Worm (Caenorhabditis elegans) whole organism, L1 larva: ENCODE results near the gene F07C3.16.
A peak's percentile ranks its signal among the peaks of the same experiment; 100 is the strongest.

Source experiments
- C04F5.9 ChIP-seq: sonication (generic microtip); optimal IDR thresholded peaks from 2 replicates; lab custom pipeline; 2016; ENCODE audit warnings: missing genetic modification characterization, missing compliant biosample characterization
- C34B4.2 ChIP-seq: sonication (generic microtip); optimal IDR thresholded peaks from 2 replicates; lab custom pipeline; 2017; ENCODE audit warnings: mild to moderate bottlenecking, missing genetic modification characterization, missing compliant biosample characterization
- Y116A8C.19 ChIP-seq: sonication (generic microtip); optimal IDR thresholded peaks from 2 replicates; lab custom pipeline; 2016; ENCODE audit warnings: missing compliant biosample characterization, missing genetic modification characterization, borderline replicate concordance
- aly-2 ChIP-seq: fragments of 150-350 bp; optimal IDR thresholded peaks from 2 replicates; lab custom pipeline; 2014; ENCODE audit warnings: missing biosample characterization, missing genetic modification characterization
- blmp-1 ChIP-seq: fragments of 150-350 bp; optimal IDR thresholded peaks from 2 replicates; lab custom pipeline; 2014; ENCODE audit warnings: missing biosample characterization, missing genetic modification characterization
- ceh-8 ChIP-seq: fragments of 200-800 bp; sonication (Bioruptor generic); optimal IDR thresholded peaks from 2 replicates; lab custom pipeline; 2018; ENCODE audit warnings: mild to moderate bottlenecking, missing genetic modification characterization, moderate library complexity, missing compliant biosample characterization
- ceh-82 ChIP-seq, 3 experiments: fragments of 150-350 bp in 1 of 3; sonication (generic microtip) in 2 of 3; optimal IDR thresholded peaks; 2 replicates each; lab custom pipeline; 2014 to 2017; ENCODE audit warnings: missing biosample characterization in 3 of 3, missing genetic modification characterization in 3 of 3
- ceh-90 ChIP-seq: sonication (generic microtip); optimal IDR thresholded peaks from 2 replicates; lab custom pipeline; 2016; ENCODE audit warnings: missing genetic modification characterization, missing compliant biosample characterization
- dpl-1 ChIP-seq, 3 experiments: fragments of 150-350 bp in 2 of 3; sonication (generic microtip) in 1 of 3; optimal IDR thresholded peaks; 2 replicates each; lab custom pipeline; 2014 to 2017; ENCODE audit warnings: missing biosample characterization in 3 of 3, missing genetic modification characterization in 3 of 3, missing genetic modification reagents in 3 of 3
- dsc-1 ChIP-seq: sonication (generic microtip); optimal IDR thresholded peaks from 2 replicates; lab custom pipeline; 2016; ENCODE audit warnings: mild to moderate bottlenecking, missing genetic modification characterization, missing compliant biosample characterization
- efl-1 ChIP-seq, 4 experiments: fragments of 150-350 bp; optimal IDR thresholded peaks in 3 of 4; peaks in 1 of 4; 1 replicate in 1 of 4; 2 replicates in 3 of 4; lab custom pipeline; 2014; ENCODE audit warnings: missing biosample characterization in 2 of 4, missing genetic modification characterization in 2 of 4, missing genetic modification reagents in 2 of 4
- efl-3 ChIP-seq: fragments of 200-800 bp; sonication (Bioruptor generic); optimal IDR thresholded peaks from 2 replicates; lab custom pipeline; 2018; ENCODE audit warnings: mild to moderate bottlenecking, missing genetic modification characterization, missing compliant biosample characterization
- egl-13 ChIP-seq: sonication (generic microtip); optimal IDR thresholded peaks from 2 replicates; lab custom pipeline; 2016; ENCODE audit warnings: missing genotype, missing genetic modification reagents, missing genetic modification characterization, missing compliant biosample characterization
- egl-27 ChIP-seq, 2 experiments: fragments of 150-350 bp in 1 of 2; sonication (generic microtip); optimal IDR thresholded peaks; 3 replicates each; lab custom pipeline; 2017 to 2018; ENCODE audit warnings: missing biosample characterization in 2 of 2, missing genetic modification characterization in 2 of 2, missing genetic modification reagents in 2 of 2
- elt-3 ChIP-seq, 6 experiments: fragments of 150-350 bp in 1 of 6; sonication (generic microtip); optimal IDR thresholded peaks; 2 replicates each; lab custom pipeline; 2017 to 2018; ENCODE audit warnings: missing biosample characterization in 6 of 6, missing genetic modification characterization in 6 of 6, inconsistent platforms in 1 of 6
- fkh-10 ChIP-seq: sonication (generic microtip); optimal IDR thresholded peaks from 2 replicates; lab custom pipeline; 2017; ENCODE audit warnings: missing biosample characterization, missing genetic modification reagents, missing genetic modification characterization
- fkh-4 ChIP-seq: sonication (generic microtip); optimal IDR thresholded peaks from 2 replicates; lab custom pipeline; 2016; ENCODE audit warnings: missing compliant biosample characterization, missing genetic modification characterization, borderline replicate concordance
- fkh-8 ChIP-seq: sonication (generic microtip); optimal IDR thresholded peaks from 2 replicates; lab custom pipeline; 2016; ENCODE audit warnings: mild to moderate bottlenecking, missing genetic modification characterization, missing compliant biosample characterization
- fos-1 ChIP-seq: fragments of 150-350 bp; optimal IDR thresholded peaks from 2 replicates; lab custom pipeline; 2014; ENCODE audit warnings: missing biosample characterization, missing genetic modification characterization
- grh-1 ChIP-seq: fragments of 200-800 bp; sonication (Bioruptor generic); IDR thresholded peaks from 2 replicates; pipeline ENCODE4 v1.3.6; 2022; ENCODE audit warnings: missing genetic modification reagents, missing genetic modification characterization, missing compliant biosample characterization
- hlh-4 ChIP-seq: sonication (generic microtip); optimal IDR thresholded peaks from 2 replicates; lab custom pipeline; 2016; ENCODE audit warnings: mild to moderate bottlenecking, missing genetic modification characterization, missing compliant biosample characterization
- irx-1 ChIP-seq: sonication (generic microtip); optimal IDR thresholded peaks from 2 replicates; lab custom pipeline; 2016; ENCODE audit warnings: missing genetic modification characterization, missing compliant biosample characterization
- isw-1 ChIP-seq: fragments of 200-800 bp; sonication (Bioruptor generic); IDR thresholded peaks from 2 replicates; pipeline ENCODE4 v1.3.6; 2022; ENCODE audit warnings: missing genetic modification characterization, missing compliant biosample characterization
- lin-13 ChIP-seq: fragments of 150-350 bp; optimal IDR thresholded peaks from 2 replicates; lab custom pipeline; 2014; ENCODE audit warnings: missing biosample characterization, missing genetic modification reagents, missing genetic modification characterization
- lin-15B ChIP-seq: fragments of 150-350 bp; sonication (generic microtip); optimal IDR thresholded peaks from 3 replicates; lab custom pipeline; 2014; ENCODE audit warnings: missing biosample characterization, missing genetic modification characterization
- lin-35 ChIP-seq, 2 experiments: fragments of 150-350 bp; optimal IDR thresholded peaks; 2 replicates each; lab custom pipeline; 2014; ENCODE audit warnings: missing biosample characterization in 2 of 2, missing genetic modification characterization in 2 of 2, missing genetic modification reagents in 2 of 2
- lir-3 ChIP-seq: sonication (generic microtip); optimal IDR thresholded peaks from 2 replicates; lab custom pipeline; 2016; ENCODE audit warnings: mild to moderate bottlenecking, missing genetic modification characterization, moderate library complexity, missing compliant biosample characterization; ENCODE audit not compliant: poor library complexity
- lsy-2 ChIP-seq, 2 experiments: fragments of 150-350 bp; optimal IDR thresholded peaks; 2 replicates each; lab custom pipeline; 2014; ENCODE audit warnings: missing biosample characterization in 2 of 2, missing genetic modification characterization in 2 of 2
- mab-9 ChIP-seq: fragments of 200-800 bp; sonication (Bioruptor generic); IDR thresholded peaks from 2 replicates; pipeline ENCODE4 v1.3.6; 2022; ENCODE audit warnings: missing genetic modification reagents, missing genetic modification characterization, missing compliant biosample characterization
- mef-2 ChIP-seq: fragments of 150-350 bp; optimal IDR thresholded peaks from 2 replicates; lab custom pipeline; 2014; ENCODE audit warnings: missing biosample characterization, missing genetic modification characterization
- mep-1 ChIP-seq: fragments of 150-350 bp; optimal IDR thresholded peaks from 2 replicates; lab custom pipeline; 2014; ENCODE audit warnings: missing biosample characterization, missing genetic modification characterization
- nhr-19 ChIP-seq: fragments of 200-800 bp; sonication (Bioruptor generic); conservative IDR thresholded peaks from 2 replicates; pipeline ENCODE4 v1.3.6; 2022; ENCODE audit warnings: missing genetic modification characterization, missing compliant biosample characterization
- nhr-20 ChIP-seq: sonication (generic microtip); optimal IDR thresholded peaks from 2 replicates; lab custom pipeline; 2016; ENCODE audit warnings: mild to moderate bottlenecking, missing genetic modification characterization, missing compliant biosample characterization
- nhr-237 ChIP-seq: fragments of 150-350 bp; optimal IDR thresholded peaks from 2 replicates; lab custom pipeline; 2014; ENCODE audit warnings: missing biosample characterization, missing genetic modification characterization
- nhr-47 ChIP-seq: sonication (generic microtip); optimal IDR thresholded peaks from 2 replicates; lab custom pipeline; 2016; ENCODE audit warnings: mild to moderate bottlenecking, missing genetic modification characterization, moderate library complexity, missing compliant biosample characterization
- nhr-71 ChIP-seq: sonication (generic microtip); optimal IDR thresholded peaks from 2 replicates; lab custom pipeline; 2016; ENCODE audit warnings: mild to moderate bottlenecking, missing genetic modification characterization, moderate library complexity, missing compliant biosample characterization
- nhr-77 ChIP-seq: fragments of 150-350 bp; optimal IDR thresholded peaks from 2 replicates; lab custom pipeline; 2014; ENCODE audit warnings: missing biosample characterization, missing genetic modification characterization
- nhr-84 ChIP-seq: sonication (generic microtip); optimal IDR thresholded peaks from 2 replicates; lab custom pipeline; 2017; ENCODE audit warnings: missing biosample characterization, missing genetic modification characterization
- nhr-85 ChIP-seq: sonication (generic microtip); peaks from one replicate; lab custom pipeline; 2016; ENCODE audit warnings: missing genetic modification characterization, inconsistent platforms, missing compliant biosample characterization
- nhr-90 ChIP-seq: sonication (generic microtip); optimal IDR thresholded peaks from 2 replicates; lab custom pipeline; 2016; ENCODE audit warnings: mild to moderate bottlenecking, missing genetic modification characterization, missing compliant biosample characterization; ENCODE audit not compliant: poor library complexity
- pag-3 ChIP-seq: sonication (generic microtip); optimal IDR thresholded peaks from 2 replicates; lab custom pipeline; 2017; ENCODE audit warnings: missing genetic modification characterization, mild to moderate bottlenecking, missing compliant biosample characterization, antibody characterized with exemption, borderline replicate concordance; ENCODE audit not compliant: insufficient read depth
- skn-1 ChIP-seq: fragments of 150-350 bp; optimal IDR thresholded peaks from 2 replicates; lab custom pipeline; 2014; ENCODE audit warnings: missing biosample characterization, missing genetic modification characterization
- sox-4 ChIP-seq: sonication (generic microtip); optimal IDR thresholded peaks from 2 replicates; lab custom pipeline; 2016; ENCODE audit warnings: missing genetic modification characterization, missing compliant biosample characterization
- sup-37 ChIP-seq: fragments of 200-800 bp; sonication (Bioruptor generic); optimal IDR thresholded peaks from 2 replicates; lab custom pipeline; 2018; ENCODE audit warnings: mild to moderate bottlenecking, missing genetic modification characterization, missing compliant biosample characterization
- tlp-1 ChIP-seq: fragments of 150-350 bp; optimal IDR thresholded peaks from 2 replicates; lab custom pipeline; 2014; ENCODE audit warnings: missing biosample characterization, missing genetic modification characterization
- unc-30 ChIP-seq: sonication (generic microtip); optimal IDR thresholded peaks from 2 replicates; lab custom pipeline; 2017; ENCODE audit warnings: missing biosample characterization, missing genetic modification characterization
- unc-62 ChIP-seq: fragments of 150-350 bp; optimal IDR thresholded peaks from 2 replicates; lab custom pipeline; 2014; ENCODE audit warnings: missing biosample characterization, missing genetic modification reagents, missing genetic modification characterization
- unc-98 ChIP-seq: fragments of 200-800 bp; sonication (Bioruptor generic); IDR thresholded peaks from 2 replicates; pipeline ENCODE4 v1.3.6; 2022; ENCODE audit warnings: missing genetic modification characterization, missing compliant biosample characterization
- zip-4 ChIP-seq: fragments of 200-800 bp; sonication (Bioruptor generic); optimal IDR thresholded peaks from 2 replicates; lab custom pipeline; 2018; ENCODE audit warnings: mild to moderate bottlenecking, missing genetic modification characterization, moderate library complexity, missing compliant biosample characterization
- ztf-11 ChIP-seq, 2 experiments: sonication (generic microtip); optimal IDR thresholded peaks; 2 replicates each; lab custom pipeline; 2016 to 2017; ENCODE audit warnings: missing genetic modification characterization in 2 of 2, missing biosample characterization in 1 of 2, missing compliant biosample characterization in 1 of 2

The F07C3.16 gene

ce11 chrV:9273587-9273986 lies 16.2 kb upstream of the F07C3.16 start (continued):
- TF ChIP-seq sox-4 (tag; lab: Kevin White, UChicago) (no peak), skn-1 (no peak), nhr-47 (tag; lab: Kevin White, UChicago) (peak; percentile 65), mep-1 (tag; lab: Kevin White, UChicago) (peak; percentile 29), irx-1 (tag; lab: Kevin White, UChicago) (peak; percentile 39), unc-30 (tag; lab: Kevin White, UChicago) (no peak), lir-3 (no peak), lin-13 (GFP tag; lab: Kevin White, UChicago) (peak; percentile 9), Y116A8C.19 (tag; lab: Kevin White, UChicago) (no peak), ztf-11 (tag; optimal IDR thresholded peaks at IDR 0.05; lab: Kevin White, UChicago) (no peak), elt-3 (tag; optimal IDR thresholded peaks at IDR 0.05; lab: Kevin White, UChicago) (peak in 1 of 6 experiments; percentile 48), ceh-82 (tag; optimal IDR thresholded peaks at IDR 0.05; lab: Kevin White, UChicago) (peak; percentile 15 to 83 (median 66)), nhr-90 (tag; lab: Kevin White, UChicago) (no peak), hlh-4 (tag; lab: Kevin White, UChicago) (no peak), isw-1 (GFP tag; lab: Robert Waterston, UW) (peak; percentile 49), unc-98 (no peak), nhr-20 (peak; percentile 81), dpl-1 (GFP tag; optimal IDR thresholded peaks at IDR 0.05; lab: Kevin White, UChicago) (peak in 1 of 3 experiments; percentile 30), lsy-2 (tag; optimal IDR thresholded peaks at IDR 0.05; lab: Kevin White, UChicago) (peak; percentile 41 to 74), fkh-8 (peak; percentile 32), tlp-1 (tag; lab: Kevin White, UChicago) (no peak), nhr-77 (peak; percentile 50), nhr-71 (tag; lab: Kevin White, UChicago) (peak; percentile 88), nhr-85 (peak; percentile 69), nhr-84 (tag; lab: Kevin White, UChicago) (no peak), C34B4.2 (tag; lab: Kevin White, UChicago) (no peak), blmp-1 (tag; lab: Kevin White, UChicago) (peak; percentile 4), nhr-237 (tag; lab: Kevin White, UChicago) (no peak), efl-1 (optimal IDR thresholded peaks at IDR 0.05; lab: Kevin White, UChicago) (peak; percentile 48 to 70), efl-1 (GFP tag; optimal IDR thresholded peaks at IDR 0.05 in 1 of 2; lab: Kevin White, UChicago) (peak; percentile 35 to 69), mef-2 (tag; lab: Kevin White, UChicago) (no peak), sup-37 (GFP tag; lab: Kevin White, UChicago) (no peak), grh-1 (GFP tag; lab: Robert Waterston, UW) (no peak), ceh-90 (tag; lab: Kevin White, UChicago) (no peak), dsc-1 (tag; lab: Kevin White, UChicago) (peak; percentile 42), fkh-4 (tag; lab: Kevin White, UChicago) (no peak), fkh-10 (GFP tag; lab: Kevin White, UChicago) (peak; percentile 58), unc-62 (no peak), pag-3 (tag; lab: Kevin White, UChicago) (no peak), ceh-8 (GFP tag; lab: Kevin White, UChicago) (peak; percentile 22), C04F5.9 (no peak), egl-27 (tag; optimal IDR thresholded peaks at IDR 0.05; lab: Kevin White, UChicago) (peak in 1 of 2 experiments; percentile 70), lin-35 (GFP tag; optimal IDR thresholded peaks at IDR 0.05; lab: Kevin White, UChicago) (peak; percentile 35 to 44), aly-2 (tag; lab: Kevin White, UChicago) (no peak), nhr-19 (GFP tag; lab: Robert Waterston, UW) (peak; percentile 67), zip-4 (no peak), fos-1 (no peak), lin-15B (no peak), mab-9 (GFP tag; lab: Robert Waterston, UW) (no peak), egl-13 (tag; lab: Kevin White, UChicago) (peak; percentile 16), efl-3 (GFP tag; lab: Kevin White, UChicago) (no peak)
